Worm (Caenorhabditis elegans) whole organism, L4 larva: Measurements from ENCODE around the gene ZK1010.4.
A peak's percentile ranks its signal among the peaks of the same experiment; 100 is the strongest.

Experiments
- D1046.2 ChIP-seq: fragments of 200-800 bp; sonication (Bioruptor generic); IDR thresholded peaks from 2 replicates; pipeline ENCODE4 v1.3.6; 2022; ENCODE audit warnings: missing genetic modification characterization, missing compliant biosample characterization
- R02D3.7 ChIP-seq: fragments of 150-350 bp; sonication (generic microtip); optimal IDR thresholded peaks from 3 replicates; lab custom pipeline; 2014; ENCODE audit warnings: missing biosample characterization, missing genetic modification characterization
- T20F7.1 ChIP-seq: fragments of 200-800 bp; sonication (Bioruptor generic); optimal IDR thresholded peaks from 2 replicates; lab custom pipeline; 2018; ENCODE audit warnings: mild to moderate bottlenecking, missing genetic modification characterization, missing compliant biosample characterization
- Y105C5A.15 ChIP-seq: fragments of 200-800 bp; sonication (Bioruptor generic); IDR thresholded peaks from 2 replicates; pipeline ENCODE4 v1.3.6; 2022; ENCODE audit warnings: missing genetic modification characterization, missing compliant biosample characterization
- Y48G9A.11 ChIP-seq: fragments of 200-800 bp; sonication (Bioruptor generic); IDR thresholded peaks from 2 replicates; pipeline ENCODE4 v1.3.6; 2022; ENCODE audit warnings: missing genetic modification reagents, missing genetic modification characterization, missing compliant biosample characterization
- Y5F2A.4 ChIP-seq: fragments of 200-800 bp; sonication (Bioruptor generic); optimal IDR thresholded peaks from 2 replicates; lab custom pipeline; 2018; ENCODE audit warnings: mild to moderate bottlenecking, missing genetic modification characterization, missing compliant biosample characterization
- ZK546.5 ChIP-seq, 2 experiments: sonication (generic microtip); optimal IDR thresholded peaks; 2 replicates each; lab custom pipeline; 2017; ENCODE audit warnings: missing biosample characterization in 2 of 2, missing genetic modification characterization in 2 of 2
- aha-1 ChIP-seq: fragments of 150-350 bp; peaks from one replicate; lab custom pipeline; 2014; ENCODE audit warnings: missing biosample characterization, missing genetic modification characterization
- aly-2 ChIP-seq: sonication (generic microtip); optimal IDR thresholded peaks from 2 replicates; lab custom pipeline; 2018; ENCODE audit warnings: missing biosample characterization, missing genetic modification characterization
- ama-1 ChIP-seq: fragments of 150-350 bp; optimal IDR thresholded peaks from 2 replicates; lab custom pipeline; 2014; ENCODE audit warnings: inconsistent platforms, mixed read lengths
- arid-1 ChIP-seq: fragments of 200-800 bp; sonication (Bioruptor generic); conservative IDR thresholded peaks from 2 replicates; pipeline ENCODE4 v1.3.6; 2022; ENCODE audit warnings: missing genetic modification reagents, missing genetic modification characterization, missing compliant biosample characterization
- attf-4 ChIP-seq: sonication (generic microtip); optimal IDR thresholded peaks from 3 replicates; lab custom pipeline; 2017; ENCODE audit warnings: missing biosample characterization, missing genetic modification characterization
- ceh-20 ChIP-seq: fragments of 200-800 bp; sonication (Bioruptor generic); IDR thresholded peaks from 2 replicates; pipeline ENCODE4 v1.3.6; 2022; ENCODE audit warnings: missing genetic modification reagents, missing genetic modification characterization, missing compliant biosample characterization
- ceh-28 ChIP-seq: fragments of 150-350 bp; optimal IDR thresholded peaks from 2 replicates; lab custom pipeline; 2014; ENCODE audit warnings: missing biosample characterization, missing genetic modification reagents, missing genetic modification characterization
- cey-2 ChIP-seq: sonication (generic microtip); optimal IDR thresholded peaks from 3 replicates; lab custom pipeline; 2017; ENCODE audit warnings: missing genetic modification characterization, mild to moderate bottlenecking, missing compliant biosample characterization, antibody characterized with exemption, borderline replicate concordance; ENCODE audit not compliant: insufficient read depth
- daf-16 ChIP-seq, 3 experiments: sonication (generic microtip); optimal IDR thresholded peaks; 2 replicates each; lab custom pipeline; 2016 to 2017; ENCODE audit warnings: missing genetic modification characterization in 3 of 3, missing genetic modification reagents in 3 of 3, mild to moderate bottlenecking in 2 of 3, missing compliant biosample characterization in 2 of 3, missing biosample characterization in 1 of 3, moderate library complexity in 1 of 3
- daf-19 ChIP-seq: fragments of 200-800 bp; sonication (Bioruptor generic); conservative IDR thresholded peaks from 2 replicates; pipeline ENCODE4 v1.3.6; 2022; ENCODE audit warnings: missing genetic modification characterization, missing compliant biosample characterization
- dmd-6 ChIP-seq: fragments of 200-800 bp; sonication (Bioruptor generic); IDR thresholded peaks from 2 replicates; pipeline ENCODE4 v1.3.6; 2022; ENCODE audit warnings: missing genetic modification reagents, missing genetic modification characterization, missing compliant biosample characterization
- dmd-8 ChIP-seq: fragments of 200-800 bp; sonication (Bioruptor generic); IDR thresholded peaks from 2 replicates; pipeline ENCODE4 v1.3.6; 2022; ENCODE audit warnings: missing genetic modification characterization, missing compliant biosample characterization
- duxl-1 ChIP-seq: sonication (generic microtip); optimal IDR thresholded peaks from 2 replicates; lab custom pipeline; 2016; ENCODE audit warnings: mild to moderate bottlenecking, missing genetic modification characterization, moderate library complexity, missing compliant biosample characterization; ENCODE audit not compliant: poor library complexity
- fos-1 ChIP-seq: fragments of 150-350 bp; optimal IDR thresholded peaks from 2 replicates; lab custom pipeline; 2014; ENCODE audit warnings: missing biosample characterization, missing genetic modification characterization
- hif-1 ChIP-seq, 2 experiments: sonication (generic microtip); optimal IDR thresholded peaks; 2 replicates each; lab custom pipeline; 2016 to 2017; ENCODE audit warnings: missing compliant biosample characterization in 2 of 2, missing genetic modification characterization in 2 of 2, missing genetic modification reagents in 2 of 2, missing genotype in 2 of 2, mild to moderate bottlenecking in 1 of 2
- hmg-1.1 ChIP-seq: fragments of 200-800 bp; sonication (Bioruptor generic); IDR thresholded peaks from 2 replicates; pipeline ENCODE4 v1.3.6; 2022; ENCODE audit warnings: missing genetic modification reagents, missing genetic modification characterization, missing compliant biosample characterization
- lin-1 ChIP-seq: fragments of 200-800 bp; sonication (Bioruptor generic); IDR thresholded peaks from 2 replicates; pipeline ENCODE4 v1.3.6; 2022; ENCODE audit warnings: missing genetic modification reagents, missing genetic modification characterization, missing compliant biosample characterization
- lin-13 ChIP-seq: fragments of 150-350 bp; optimal IDR thresholded peaks from 2 replicates; lab custom pipeline; 2014; ENCODE audit warnings: missing biosample characterization, missing genetic modification reagents, missing genetic modification characterization
- lin-15B ChIP-seq: fragments of 150-350 bp; sonication (generic microtip); optimal IDR thresholded peaks from 3 replicates; lab custom pipeline; 2014; ENCODE audit warnings: missing biosample characterization, missing genetic modification characterization
- lin-38 ChIP-seq: fragments of 200-800 bp; sonication (Bioruptor generic); IDR thresholded peaks from 2 replicates; pipeline ENCODE4 v1.3.6; 2022; ENCODE audit warnings: missing genetic modification reagents, missing genetic modification characterization, missing compliant biosample characterization
- lir-3 ChIP-seq: sonication (generic microtip); optimal IDR thresholded peaks from 2 replicates; lab custom pipeline; 2016; ENCODE audit warnings: mild to moderate bottlenecking, missing genetic modification characterization, missing compliant biosample characterization
- madf-9 ChIP-seq: fragments of 200-800 bp; sonication (Bioruptor generic); conservative IDR thresholded peaks from 2 replicates; pipeline ENCODE4 v1.3.6; 2022; ENCODE audit warnings: missing genetic modification reagents, missing genetic modification characterization, missing compliant biosample characterization
- mdt-29 ChIP-seq: fragments of 200-800 bp; sonication (Bioruptor generic); IDR thresholded peaks from 2 replicates; pipeline ENCODE4 v1.3.6; 2022; ENCODE audit warnings: missing genetic modification reagents, missing genetic modification characterization, missing compliant biosample characterization
- nhr-111 ChIP-seq: fragments of 200-800 bp; sonication (Bioruptor generic); optimal IDR thresholded peaks from 2 replicates; lab custom pipeline; 2018; ENCODE audit warnings: mild to moderate bottlenecking, missing genetic modification characterization, missing compliant biosample characterization
- nhr-237 ChIP-seq: sonication (generic microtip); optimal IDR thresholded peaks from 2 replicates; lab custom pipeline; 2017; ENCODE audit warnings: missing biosample characterization, missing genetic modification characterization
- nhr-28 ChIP-seq: fragments of 150-350 bp; optimal IDR thresholded peaks from 2 replicates; lab custom pipeline; 2014; ENCODE audit warnings: missing biosample characterization, missing genetic modification characterization
- pqm-1 ChIP-seq: sonication (generic microtip); optimal IDR thresholded peaks from 2 replicates; lab custom pipeline; 2017; ENCODE audit warnings: missing biosample characterization, missing genetic modification characterization
- saeg-2 ChIP-seq: fragments of 200-800 bp; sonication (Bioruptor generic); IDR thresholded peaks from 2 replicates; pipeline ENCODE4 v1.3.6; 2022; ENCODE audit warnings: missing genetic modification reagents, missing genetic modification characterization, missing compliant biosample characterization
- set-16 ChIP-seq: fragments of 200-800 bp; sonication (Bioruptor generic); IDR thresholded peaks from 2 replicates; pipeline ENCODE4 v1.3.6; 2022; ENCODE audit warnings: missing genetic modification reagents, missing genetic modification characterization, missing compliant biosample characterization
- skn-1 ChIP-seq: fragments of 150-350 bp; optimal IDR thresholded peaks from 2 replicates; lab custom pipeline; 2014; ENCODE audit warnings: missing biosample characterization, missing genetic modification characterization
- tra-1 ChIP-seq: fragments of 200-800 bp; sonication (Bioruptor generic); IDR thresholded peaks from 2 replicates; pipeline ENCODE4 v1.3.6; 2022; ENCODE audit warnings: missing genetic modification reagents, missing genetic modification characterization, missing compliant biosample characterization
- unc-130 ChIP-seq: sonication (generic microtip); optimal IDR thresholded peaks from 2 replicates; lab custom pipeline; 2016; ENCODE audit warnings: missing genetic modification reagents, missing genetic modification characterization, missing compliant biosample characterization
- unc-62 ChIP-seq, 3 experiments: fragments of 150-350 bp in 1 of 3; sonication (generic microtip); optimal IDR thresholded peaks in 2 of 3; peaks in 1 of 3; 1 replicate in 1 of 3; 2 replicates in 2 of 3; lab custom pipeline; 2014 to 2017; ENCODE audit warnings: missing biosample characterization in 3 of 3, missing genetic modification characterization in 3 of 3, missing genetic modification reagents in 3 of 3, missing genotype in 1 of 3
- zip-11 ChIP-seq: fragments of 200-800 bp; sonication (Bioruptor generic); IDR thresholded peaks from 2 replicates; pipeline ENCODE4 v1.3.6; 2022; ENCODE audit warnings: missing genetic modification characterization, missing compliant biosample characterization

Gene ZK1010.4

DNA sequence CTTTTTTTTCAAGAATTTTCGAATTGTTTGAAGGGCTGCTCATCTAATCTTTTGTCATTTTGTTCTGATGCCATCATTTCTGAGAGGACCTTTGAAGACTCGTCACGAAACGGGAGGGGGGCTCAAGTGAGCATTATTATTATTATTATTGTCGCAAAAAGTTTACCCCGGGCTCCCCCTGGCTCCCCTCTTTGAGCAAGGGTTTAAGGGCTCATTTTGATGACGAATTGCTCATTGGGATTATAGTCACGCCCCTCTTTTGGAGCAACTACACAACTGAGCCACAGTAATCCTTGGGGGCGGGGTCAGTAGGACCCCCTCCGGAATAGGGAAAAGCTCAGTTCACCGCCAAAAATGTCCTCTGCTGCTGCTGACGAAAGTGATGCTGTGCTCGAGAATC, 38.6 kb upstream of the ZK1010.4 start, which contains the start of gene unc-25 (continued):
- TF ChIP-seq pqm-1 (no peak), aha-1 (tag; lab: Kevin White, UChicago) (peak; percentile 79), unc-62 (GFP tag; optimal IDR thresholded peaks at IDR 0.05 in 1 of 2; lab: Kevin White, UChicago) (no peak), unc-62 (tag; optimal IDR thresholded peaks at IDR 0.05; lab: Kevin White, UChicago) (no peak), lin-38 (GFP tag; lab: Robert Waterston, UW) (peak; percentile 30; the same call in 1 of the 2 replicates)

DNA sequence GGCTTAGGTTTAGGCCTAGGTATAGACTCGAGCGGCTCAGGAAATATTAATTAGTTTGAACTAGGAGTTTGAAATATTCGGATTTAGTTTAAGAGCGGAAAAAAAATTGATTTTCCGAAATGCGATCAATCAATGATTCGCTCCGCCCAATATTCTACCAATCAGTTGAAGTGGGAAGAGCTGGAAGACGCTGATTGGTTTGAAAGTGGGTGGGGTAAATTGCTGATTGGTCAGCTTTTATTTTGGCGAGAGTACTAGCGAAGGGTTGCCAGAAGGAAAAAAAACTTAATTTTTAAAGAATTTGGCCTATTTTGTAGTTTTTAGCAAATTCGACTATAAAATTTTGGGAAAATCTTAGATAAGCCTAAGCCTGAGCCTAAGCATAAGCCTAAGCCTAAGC, 36.8 kb upstream of the ZK1010.4 start:
- TF ChIP-seq mdt-29 (GFP tag; lab: Robert Waterston, UW), result no peak
- TF ChIP-seq skn-1, result no peak
- TF ChIP-seq ama-1 (lab: Kevin White, UChicago), result no peak
- TF ChIP-seq nhr-111 (GFP tag; lab: Kevin White, UChicago), result no peak
- TF ChIP-seq cey-2 (tag; lab: Kevin White, UChicago), result no peak
- TF ChIP-seq nhr-237 (tag; lab: Kevin White, UChicago), result no peak
- no peak for TF ChIP-seq dmd-8 (GFP tag; lab: Robert Waterston, UW)
- TF ChIP-seq ceh-20 (GFP tag; lab: Robert Waterston, UW), result no peak
- TF ChIP-seq Y5F2A.4 (GFP tag; lab: Kevin White, UChicago), result no peak
- TF ChIP-seq lin-15B (tag; lab: Kevin White, UChicago), result no peak
- TF ChIP-seq unc-130 (GFP tag; lab: Kevin White, UChicago), result no peak
- no peak for TF ChIP-seq hmg-1.1 (GFP tag; lab: Robert Waterston, UW)
- no peak for TF ChIP-seq D1046.2 (GFP tag; lab: Robert Waterston, UW)
- TF ChIP-seq zip-11 (GFP tag; lab: Robert Waterston, UW), result no peak
- no peak for TF ChIP-seq aha-1 (tag; lab: Kevin White, UChicago)
- TF ChIP-seq dmd-6, result no peak
- no peak for TF ChIP-seq ZK546.5 (tag; optimal IDR thresholded peaks at IDR 0.05; lab: Kevin White, UChicago)
- TF ChIP-seq tra-1, result no peak
- no peak for TF ChIP-seq lin-38 (GFP tag; lab: Robert Waterston, UW)
- TF ChIP-seq, all 104 proteins: peak for 0

DNA sequence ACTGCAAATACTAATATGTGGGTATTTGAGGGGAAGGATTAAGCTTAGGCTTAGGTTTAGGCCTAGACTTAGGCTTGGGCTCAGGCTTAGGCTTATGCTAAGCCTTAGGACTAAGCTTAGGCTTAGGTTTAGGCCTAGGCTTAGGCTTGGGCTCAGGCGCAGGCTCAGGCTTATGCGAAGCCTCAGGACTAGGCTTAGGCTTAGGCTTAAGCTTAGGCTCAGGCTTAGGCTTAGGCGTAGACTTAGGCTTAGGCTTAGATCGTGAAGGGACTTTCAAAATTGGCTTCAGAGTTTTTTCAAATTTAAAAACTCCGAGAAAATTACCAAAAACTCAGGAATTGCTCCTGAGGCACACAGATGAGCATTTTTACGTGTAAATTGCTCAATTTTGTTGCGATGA, 35.8 kb upstream of the ZK1010.4 start:
- TF ChIP-seq mdt-29 (GFP tag; lab: Robert Waterston, UW) (no peak), nhr-28 (tag; lab: Kevin White, UChicago) (no peak), aly-2 (no peak), ceh-20 (GFP tag; lab: Robert Waterston, UW) (peak; percentile 38; the same call in 1 of the 2 replicates), hmg-1.1 (GFP tag; lab: Robert Waterston, UW) (0 out of 2 replicates have a peak, but pooled peaks have one; percentile 17)

DNA sequence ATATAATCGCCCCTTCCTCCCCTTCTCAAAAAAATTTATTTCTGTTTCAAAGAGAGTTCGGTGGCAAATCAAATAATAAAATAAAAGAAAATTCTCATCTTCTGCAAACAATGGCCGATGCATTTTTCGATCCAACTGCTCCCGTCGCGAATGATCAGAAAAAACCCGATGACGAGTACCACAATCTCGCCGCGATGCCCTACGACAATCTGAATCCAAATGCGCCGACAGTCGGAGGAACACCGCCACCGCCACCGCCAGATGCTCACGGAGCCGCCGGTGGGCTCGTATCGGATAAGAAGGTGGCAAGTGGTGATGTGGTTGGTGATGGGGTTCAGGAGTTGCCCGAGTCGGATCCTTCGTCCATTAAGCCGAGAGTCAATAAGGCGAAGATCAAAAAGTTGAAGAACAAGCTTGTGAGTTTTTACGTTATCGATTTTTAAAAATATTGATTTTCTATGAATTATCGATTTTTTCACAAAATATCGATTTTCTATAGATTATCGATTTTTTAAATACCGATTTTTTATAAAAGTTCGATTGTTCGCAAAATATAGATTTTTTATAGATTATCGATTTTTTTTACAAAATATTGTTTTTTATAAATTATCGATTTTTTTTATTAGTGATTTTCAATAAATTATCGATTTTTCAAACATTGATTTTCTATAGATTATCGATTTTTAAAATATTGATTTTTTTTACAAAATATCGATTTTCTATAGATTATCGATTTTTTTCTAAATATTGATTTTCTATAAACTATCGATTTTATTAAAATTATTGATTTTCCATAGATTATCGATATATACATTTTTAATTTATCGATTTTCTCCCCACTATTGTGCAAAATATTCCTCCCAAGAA, 29.3 kb upstream of the ZK1010.4 start, which contains the start of gene Y39E4A.1:
Gene Y39E4A.1, plus strand, starts transcription at position 51 of the 867 bp plus-strand sequence.
- TF ChIP-seq daf-19 (GFP tag; lab: Robert Waterston, UW) (no peak), aly-2 (no peak), hmg-1.1 (GFP tag; lab: Robert Waterston, UW) (no peak), cey-2 (tag; lab: Kevin White, UChicago) (no peak), hif-1 (tag; optimal IDR thresholded peaks at IDR 0.05; lab: Kevin White, UChicago) (no peak), lir-3 (tag; lab: Kevin White, UChicago) (no peak), ceh-28 (tag; lab: Kevin White, UChicago) (peak; percentile 98), duxl-1 (tag; lab: Kevin White, UChicago) (no peak), lin-13 (no peak), arid-1 (0 out of 2 replicates have a peak, but pooled peaks have one; percentile 5), skn-1 (no peak), fos-1 (tag; lab: Kevin White, UChicago) (no peak), Y5F2A.4 (GFP tag; lab: Kevin White, UChicago) (no peak), set-16 (GFP tag; lab: Robert Waterston, UW) (peak; percentile 78), Y105C5A.15 (no peak), attf-4 (tag; lab: Kevin White, UChicago) (no peak), tra-1 (no peak), saeg-2 (GFP tag; lab: Robert Waterston, UW) (no peak), nhr-237 (tag; lab: Kevin White, UChicago) (no peak), ceh-20 (GFP tag; lab: Robert Waterston, UW) (no peak), Y48G9A.11 (no peak), R02D3.7 (tag; lab: Kevin White, UChicago) (no peak), madf-9 (GFP tag; lab: Robert Waterston, UW) (no peak), ZK546.5 (tag; optimal IDR thresholded peaks at IDR 0.05; lab: Kevin White, UChicago) (no peak), lin-1 (GFP tag; lab: Robert Waterston, UW) (0 out of 2 replicates have a peak, but pooled peaks have one; percentile 17), daf-16 (GFP tag; optimal IDR thresholded peaks at IDR 0.05; lab: Kevin White, UChicago) (no peak), daf-16 (tag; optimal IDR thresholded peaks at IDR 0.05; lab: Kevin White, UChicago) (no peak), T20F7.1 (GFP tag; lab: Kevin White, UChicago) (no peak)
